Fruit fly (Drosophila melanogaster) whole organism, embryonic: ENCODE measurements around the gene egh.

ENCODE experiments used
- ATbp ChIP-seq: fragments of 200-800 bp; sonication (Bioruptor generic); optimal IDR thresholded peaks from 2 replicates; lab custom pipeline; 2017; ENCODE audit warnings: missing biosample characterization, mild to moderate bottlenecking, missing genetic modification characterization, missing genetic modification reagents
- BEAF-32 ChIP-seq: fragments of 200-800 bp; sonication (Bioruptor generic); optimal IDR thresholded peaks from 3 replicates; lab custom pipeline; 2017; ENCODE audit warnings: missing biosample characterization, missing genetic modification characterization, mild to moderate bottlenecking, moderate library complexity, missing genetic modification reagents
- C15 ChIP-seq: fragments of 200-800 bp; sonication (Bioruptor generic); IDR thresholded peaks from 3 replicates; pipeline ENCODE4 v1.3.6; 2022; ENCODE audit warnings: missing biosample characterization, missing genetic modification characterization
- CG1024 ChIP-seq: fragments of 200-800 bp; sonication (Bioruptor generic); IDR thresholded peaks from 2 replicates; pipeline ENCODE4 v1.3.6; 2022; ENCODE audit warnings: missing biosample characterization, missing genetic modification characterization
- CG10267 ChIP-seq: fragments of 200-800 bp; sonication (Bioruptor generic); optimal IDR thresholded peaks from 2 replicates; lab custom pipeline; 2018; ENCODE audit warnings: missing biosample characterization, mild to moderate bottlenecking, missing genetic modification characterization, moderate library complexity
- CG10274 ChIP-seq: fragments of 200-800 bp; sonication (Bioruptor generic); optimal IDR thresholded peaks from 3 replicates; lab custom pipeline; 2017; ENCODE audit warnings: missing biosample characterization, mild to moderate bottlenecking, missing genetic modification characterization
- CG10431 ChIP-seq: fragments of 200-800 bp; sonication (Bioruptor generic); optimal IDR thresholded peaks from 3 replicates; lab custom pipeline; 2018; ENCODE audit warnings: missing biosample characterization, mild to moderate bottlenecking, missing genetic modification characterization
- CG11247 ChIP-seq: fragments of 200-800 bp; sonication (Bioruptor generic); IDR thresholded peaks from 2 replicates; pipeline ENCODE4 v1.3.6; 2022; ENCODE audit warnings: missing biosample characterization, missing genetic modification characterization
- CG11504 ChIP-seq: fragments of 200-800 bp; sonication (Bioruptor generic); optimal IDR thresholded peaks from 3 replicates; lab custom pipeline; 2019; ENCODE audit warnings: missing biosample characterization, mild to moderate bottlenecking, missing genetic modification characterization, moderate library complexity
- CG1233 ChIP-seq: fragments of 200-800 bp; sonication (Bioruptor generic); optimal IDR thresholded peaks from 4 replicates; lab custom pipeline; 2018; ENCODE audit warnings: missing biosample characterization, mild to moderate bottlenecking, missing genetic modification characterization
- CG12659 ChIP-seq: fragments of 200-800 bp; sonication (Bioruptor generic); optimal IDR thresholded peaks from 3 replicates; lab custom pipeline; 2017; ENCODE audit warnings: mild to moderate bottlenecking, missing biosample characterization, missing genetic modification reagents, missing genetic modification characterization
- CG13287 ChIP-seq: fragments of 200-800 bp; sonication (Bioruptor generic); IDR thresholded peaks from 2 replicates; pipeline ENCODE4 v1.3.6; 2022; ENCODE audit warnings: missing biosample characterization, missing genetic modification characterization; ENCODE audit not compliant: partially characterized antibody
- CG13296 ChIP-seq: fragments of 200-800 bp; sonication (Bioruptor generic); optimal IDR thresholded peaks from 3 replicates; lab custom pipeline; 2018; ENCODE audit warnings: missing biosample characterization, mild to moderate bottlenecking, missing genetic modification characterization
- CG14667 ChIP-seq: fragments of 200-800 bp; sonication (Bioruptor generic); IDR thresholded peaks from 2 replicates; pipeline ENCODE4 v1.3.6; 2022; ENCODE audit warnings: missing biosample characterization, missing genetic modification characterization
- CG15479 ChIP-seq: fragments of 200-800 bp; sonication (Bioruptor generic); optimal IDR thresholded peaks from 3 replicates; lab custom pipeline; 2019; ENCODE audit warnings: missing biosample characterization, mild to moderate bottlenecking, missing genetic modification characterization, moderate library complexity
- CG16815 ChIP-seq: fragments of 200-800 bp; sonication (Bioruptor generic); optimal IDR thresholded peaks from 3 replicates; lab custom pipeline; 2017; ENCODE audit warnings: missing biosample characterization, mild to moderate bottlenecking, missing genetic modification characterization
- CG17361 ChIP-seq: fragments of 200-800 bp; sonication (Bioruptor generic); IDR thresholded peaks from 3 replicates; pipeline ENCODE4 v1.3.6; 2022; ENCODE audit warnings: missing biosample characterization, missing genetic modification characterization
- CG18476 ChIP-seq: fragments of 200-800 bp; sonication (Bioruptor generic); optimal IDR thresholded peaks from 2 replicates; lab custom pipeline; 2016; ENCODE audit warnings: missing biosample characterization, mild to moderate bottlenecking, missing genetic modification characterization
- CG2889 ChIP-seq: fragments of 200-800 bp; sonication (Bioruptor generic); IDR thresholded peaks from 3 replicates; pipeline ENCODE4 v1.3.6; 2022; ENCODE audit warnings: missing biosample characterization, missing genetic modification characterization
- CG30431 ChIP-seq: fragments of 200-800 bp; sonication (Bioruptor generic); optimal IDR thresholded peaks from 2 replicates; lab custom pipeline; 2017; ENCODE audit warnings: missing biosample characterization, missing genetic modification characterization
- CG31365 ChIP-seq: fragments of 200-800 bp; sonication (Bioruptor generic); optimal IDR thresholded peaks from 2 replicates; lab custom pipeline; 2018; ENCODE audit warnings: missing biosample characterization, mild to moderate bottlenecking, missing genetic modification characterization
- CG34376 ChIP-seq: fragments of 200-800 bp; sonication (Bioruptor generic); optimal IDR thresholded peaks from 2 replicates; lab custom pipeline; 2018; ENCODE audit warnings: missing biosample characterization, mild to moderate bottlenecking, missing genetic modification characterization
- CG3847 ChIP-seq: fragments of 200-800 bp; sonication (Bioruptor generic); IDR thresholded peaks from 2 replicates; pipeline ENCODE4 v1.3.6; 2022; ENCODE audit warnings: missing biosample characterization, missing genetic modification characterization
- CG6175 ChIP-seq: fragments of 200-800 bp; sonication (Bioruptor generic); IDR thresholded peaks from 3 replicates; pipeline ENCODE4 v1.3.6; 2022; ENCODE audit warnings: missing biosample characterization, missing genetic modification characterization
- CHES-1-like ChIP-seq: fragments of 200-800 bp; sonication (Bioruptor generic); optimal IDR thresholded peaks from 2 replicates; lab custom pipeline; 2016; ENCODE audit warnings: missing biosample characterization, missing genetic modification characterization
- Camta ChIP-seq: fragments of 200-800 bp; sonication (Bioruptor generic); optimal IDR thresholded peaks from 2 replicates; lab custom pipeline; 2016; ENCODE audit warnings: missing biosample characterization, missing genetic modification characterization
- Gsc ChIP-seq: fragments of 200-800 bp; sonication (Bioruptor generic); IDR thresholded peaks from 2 replicates; pipeline ENCODE4 v1.3.6; 2022; ENCODE audit warnings: missing biosample characterization, missing genetic modification characterization
- Lim3 ChIP-seq: fragments of 200-800 bp; sonication (Bioruptor generic); IDR thresholded peaks from 2 replicates; pipeline ENCODE4 v1.3.6; 2022; ENCODE audit warnings: missing biosample characterization, missing genetic modification characterization
- MESR4 ChIP-seq: fragments of 200-800 bp; sonication (Bioruptor generic); optimal IDR thresholded peaks from 2 replicates; lab custom pipeline; 2018; ENCODE audit warnings: missing biosample characterization, mild to moderate bottlenecking, missing genetic modification characterization, moderate library complexity
- Myb ChIP-seq: fragments of 200-800 bp; sonication (Bioruptor generic); optimal IDR thresholded peaks from 2 replicates; lab custom pipeline; 2016; ENCODE audit warnings: missing biosample characterization, missing genetic modification characterization
- NK7.1 ChIP-seq: fragments of 200-800 bp; sonication (Bioruptor generic); optimal IDR thresholded peaks from 3 replicates; lab custom pipeline; 2016; ENCODE audit warnings: missing biosample characterization, missing genetic modification characterization
- Nf-YB ChIP-seq: fragments of 200-800 bp; sonication (Bioruptor generic); optimal IDR thresholded peaks from 3 replicates; lab custom pipeline; 2019; ENCODE audit warnings: missing biosample characterization, mild to moderate bottlenecking, missing genetic modification characterization, moderate library complexity
- PHDP ChIP-seq: fragments of 200-800 bp; sonication (Bioruptor generic); optimal IDR thresholded peaks from 3 replicates; lab custom pipeline; 2018; ENCODE audit warnings: missing biosample characterization, mild to moderate bottlenecking, missing genetic modification characterization, moderate library complexity
- Xbp1 ChIP-seq: fragments of 200-800 bp; sonication (Bioruptor generic); optimal IDR thresholded peaks from 3 replicates; lab custom pipeline; 2016; ENCODE audit warnings: missing biosample characterization, mild to moderate bottlenecking, missing genetic modification characterization
- ara ChIP-seq: fragments of 200-800 bp; sonication (Bioruptor generic); IDR thresholded peaks from 2 replicates; pipeline ENCODE4 v1.3.6; 2022; ENCODE audit warnings: missing biosample characterization, missing genetic modification characterization
- emc ChIP-seq: fragments of 200-800 bp; sonication (Bioruptor generic); optimal IDR thresholded peaks from 2 replicates; lab custom pipeline; 2016; ENCODE audit warnings: missing biosample characterization, missing genetic modification characterization
- ewg ChIP-seq: fragments of 200-800 bp; sonication (Bioruptor generic); optimal IDR thresholded peaks from 3 replicates; lab custom pipeline; 2017; ENCODE audit warnings: mild to moderate bottlenecking, missing biosample characterization, missing genetic modification reagents, missing genetic modification characterization
- fu2 ChIP-seq: fragments of 200-800 bp; sonication (Bioruptor generic); optimal IDR thresholded peaks from 2 replicates; lab custom pipeline; 2016; ENCODE audit warnings: missing biosample characterization, missing genetic modification characterization
- gsb ChIP-seq: fragments of 200-800 bp; sonication (Bioruptor generic); IDR thresholded peaks from 2 replicates; pipeline ENCODE4 v1.3.6; 2022; ENCODE audit warnings: missing biosample characterization, missing genetic modification characterization
- p53 ChIP-seq: fragments of 200-800 bp; sonication (Bioruptor generic); optimal IDR thresholded peaks from 2 replicates; lab custom pipeline; 2016; ENCODE audit warnings: missing biosample characterization, missing genetic modification characterization
- pum ChIP-seq: fragments of 200-800 bp; sonication (Bioruptor generic); optimal IDR thresholded peaks from 2 replicates; lab custom pipeline; 2016; ENCODE audit warnings: missing biosample characterization, missing genetic modification characterization
- sens ChIP-seq: fragments of 200-800 bp; sonication (Bioruptor generic); peaks from one replicate; lab custom pipeline; 2016; ENCODE audit warnings: missing biosample characterization, missing genetic modification characterization
- shn ChIP-seq: fragments of 200-800 bp; sonication (Bioruptor generic); optimal IDR thresholded peaks from 3 replicates; lab custom pipeline; 2016; ENCODE audit warnings: missing biosample characterization, missing genetic modification characterization
- sisA ChIP-seq: fragments of 200-800 bp; sonication (Bioruptor generic); IDR thresholded peaks from 2 replicates; pipeline ENCODE4 v1.3.6; 2022; ENCODE audit warnings: missing biosample characterization, missing genetic modification characterization
- slbo ChIP-seq: fragments of 200-800 bp; sonication (Bioruptor generic); IDR thresholded peaks from 2 replicates; pipeline ENCODE4 v1.3.6; 2022; ENCODE audit warnings: missing biosample characterization, missing genetic modification characterization
- sna ChIP-seq: fragments of 200-800 bp; sonication (Bioruptor generic); IDR thresholded peaks from 2 replicates; pipeline ENCODE4 v1.3.6; 2022; ENCODE audit warnings: missing biosample characterization, missing genetic modification characterization; ENCODE audit not compliant: partially characterized antibody
- sqz ChIP-seq: fragments of 200-800 bp; sonication (Bioruptor generic); optimal IDR thresholded peaks from 3 replicates; lab custom pipeline; 2018; ENCODE audit warnings: missing biosample characterization, mild to moderate bottlenecking, missing genetic modification characterization
- sug ChIP-seq: fragments of 200-800 bp; optimal IDR thresholded peaks from 2 replicates; lab custom pipeline; 2019; ENCODE audit warnings: missing biosample characterization, mild to moderate bottlenecking, missing genetic modification characterization, moderate library complexity
- tap ChIP-seq: fragments of 200-800 bp; optimal IDR thresholded peaks from 3 replicates; lab custom pipeline; 2019; ENCODE audit warnings: missing biosample characterization, mild to moderate bottlenecking, missing genetic modification characterization, moderate library complexity
- toy ChIP-seq: fragments of 200-800 bp; sonication (Bioruptor generic); IDR thresholded peaks from 2 replicates; pipeline ENCODE4 v1.3.6; 2022; ENCODE audit warnings: missing biosample characterization, missing genetic modification characterization

egh gene

dm6 chrX:2608470-2609157 lies 20.3 kb downstream of the egh start, which contains the start of gene Smyd3 (continued):
- TF ChIP-seq CG10431 (GFP tag; lab: Kevin White, UChicago), result peak; percentile 20
- TF ChIP-seq ara (GFP tag; lab: Robert Waterston, UW), result peak; percentile 82
- peak; percentile 60 for TF ChIP-seq CG1024 (GFP tag; lab: Robert Waterston, UW)
- TF ChIP-seq emc (GFP tag; lab: Kevin White, UChicago), result no peak
- TF ChIP-seq shn (GFP tag; lab: Kevin White, UChicago), result peak; percentile 66
- TF ChIP-seq sug (tag; lab: Kevin White, UChicago), result peak; percentile 54
- no peak for TF ChIP-seq sna (GFP tag; lab: Robert Waterston, UW)
- TF ChIP-seq CG10267 (tag; lab: Kevin White, UChicago), result peak; percentile 53
- peak; percentile 68 for TF ChIP-seq MESR4 (GFP tag; lab: Kevin White, UChicago)
- TF ChIP-seq pum (GFP tag; lab: Kevin White, UChicago), result peak; percentile 70
- no peak for TF ChIP-seq CG31365 (tag; lab: Kevin White, UChicago)
- TF ChIP-seq sisA (GFP tag; lab: Robert Waterston, UW), result peak; percentile 81
- TF ChIP-seq CG11247 (GFP tag; lab: Robert Waterston, UW), result peak; percentile 71
- peak; percentile 77 for TF ChIP-seq PHDP
- peak; percentile 71 for TF ChIP-seq fu2
- no peak for TF ChIP-seq sqz
- peak; percentile 70 for TF ChIP-seq CHES-1-like (GFP tag; lab: Kevin White, UChicago)
- peak; percentile 88 for TF ChIP-seq slbo (GFP tag; lab: Robert Waterston, UW)
- no peak for TF ChIP-seq Lim3
- TF ChIP-seq Myb (GFP tag; lab: Kevin White, UChicago), result peak; percentile 43
- TF ChIP-seq CG34376, result peak; percentile 42
- TF ChIP-seq Xbp1 (GFP tag; lab: Kevin White, UChicago), result peak; percentile 86
- TF ChIP-seq CG11504 (tag; lab: Kevin White, UChicago), result no peak
- peak; percentile 50 for TF ChIP-seq ewg (GFP tag; lab: Kevin White, UChicago)
- TF ChIP-seq CG2889 (GFP tag; lab: Robert Waterston, UW), result peak; percentile 76
- TF ChIP-seq sens (GFP tag; lab: Kevin White, UChicago), result peak; percentile 95
- TF ChIP-seq CG14667, result peak; percentile 73
- no peak for TF ChIP-seq toy (GFP tag; lab: Robert Waterston, UW)
- peak; percentile 61 for TF ChIP-seq CG1233 (GFP tag; lab: Kevin White, UChicago)
- peak; percentile 62 for TF ChIP-seq ATbp
- no peak for TF ChIP-seq CG13287 (GFP tag; lab: Robert Waterston, UW)
- peak; percentile 14 for TF ChIP-seq BEAF-32 (GFP tag; lab: Kevin White, UChicago)
- TF ChIP-seq CG12659 (GFP tag; lab: Kevin White, UChicago), result peak; percentile 70
- TF ChIP-seq CG3847 (GFP tag; lab: Robert Waterston, UW), result peak; percentile 84
- TF ChIP-seq C15, result peak; percentile 64; the same call in 1 of the 3 replicates
- TF ChIP-seq CG18476, result peak; percentile 62
- peak; percentile 47 for TF ChIP-seq p53 (GFP tag; lab: Kevin White, UChicago)
- TF ChIP-seq gsb (GFP tag; lab: Robert Waterston, UW), result peak; percentile 52; the same call in 1 of the 2 replicates
- TF ChIP-seq CG10274 (GFP tag; lab: Kevin White, UChicago), result no peak
- peak; percentile 66 for TF ChIP-seq CG17361
- TF ChIP-seq CG6175, result peak; percentile 67; the same call in 1 of the 3 replicates
- peak; percentile 62 for TF ChIP-seq CG30431
- TF ChIP-seq CG13296 (GFP tag; lab: Kevin White, UChicago), result peak; percentile 72
- TF ChIP-seq Camta (GFP tag; lab: Kevin White, UChicago), result peak; percentile 77
- TF ChIP-seq NK7.1 (GFP tag; lab: Kevin White, UChicago), result peak; percentile 33
- TF ChIP-seq Nf-YB (GFP tag; lab: Kevin White, UChicago), result peak; percentile 34
- peak; percentile 55 for TF ChIP-seq CG16815 (GFP tag; lab: Kevin White, UChicago)
- no peak for TF ChIP-seq CG15479
- TF ChIP-seq Gsc, result no peak
- TF ChIP-seq tap (tag; lab: Kevin White, UChicago), result no peak
